Fruit fly (Drosophila melanogaster): ENCODE measurements around the gene CG12111.

CG12111 gene

DNA sequence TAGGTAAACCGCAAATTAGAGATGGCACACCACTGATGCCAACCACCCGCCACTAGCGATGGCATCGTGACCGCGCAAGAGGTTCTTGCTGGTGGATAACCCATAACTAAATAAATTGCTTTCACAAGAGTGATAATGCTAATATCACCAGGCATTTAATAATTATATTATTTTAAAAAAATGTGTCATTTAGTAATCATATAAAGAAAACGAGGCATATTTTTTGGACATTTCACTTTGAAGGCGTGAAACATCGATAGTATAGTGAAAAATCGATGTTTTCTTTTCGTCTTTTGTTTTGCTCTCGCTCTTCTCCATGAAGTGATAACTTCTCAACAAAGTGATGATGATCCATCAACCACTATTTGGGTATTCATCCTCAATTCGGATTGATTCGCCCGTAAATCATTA lies 12.0 kb downstream of the CG12111 start, which contains the start of gene IntS4 (continued):
- TF ChIP-seq Mad (GFP tag; optimal IDR thresholded peaks at IDR 0.05) (peak; percentile 46), CG2120 (GFP tag; optimal IDR thresholded peaks at IDR 0.05) (peak; percentile 79), dati (GFP tag; IDR thresholded peaks at IDR 0.05) (no peak), CG2199 (GFP tag; IDR thresholded peaks at IDR 0.05) (no peak), Optix (GFP tag; IDR thresholded peaks at IDR 0.05) (no peak), ato (GFP tag; IDR thresholded peaks at IDR 0.05; ENCODE audit: partially characterized antibody) (peak; percentile 66), pho (GFP tag; optimal IDR thresholded peaks at IDR 0.05) (peak; percentile 14), kay (GFP tag; optimal IDR thresholded peaks at IDR 0.05) (peak; percentile 43), Dp (GFP tag; optimal IDR thresholded peaks at IDR 0.05) (peak; percentile 22), CG10959 (GFP tag; IDR thresholded peaks at IDR 0.05) (peak; percentile 42; the same call in 1 of the 2 replicates), CkIIα-i1 (GFP tag; IDR thresholded peaks at IDR 0.05) (no peak), tin (GFP tag; optimal IDR thresholded peaks at IDR 0.05) (peak; percentile 66), Antp (GFP tag; optimal IDR thresholded peaks at IDR 0.05) (peak; percentile 12), az2 (GFP tag; optimal IDR thresholded peaks at IDR 0.05) (peak; percentile 59), Asciz (GFP tag; optimal IDR thresholded peaks at IDR 0.05) (no peak), ems (GFP tag; optimal IDR thresholded peaks at IDR 0.05) (peak; percentile 46), Hmx (GFP tag; optimal IDR thresholded peaks at IDR 0.05) (no peak), sna (GFP tag; IDR thresholded peaks at IDR 0.05; ENCODE audit: partially characterized antibody) (peak; percentile 95), ac (GFP tag; optimal IDR thresholded peaks at IDR 0.05) (no peak), CG10366 (GFP tag; IDR thresholded peaks at IDR 0.05) (peak; percentile 59), ase (GFP tag; IDR thresholded peaks at IDR 0.05) (peak; percentile 51; the same call in 1 of the 3 replicates), Atf6 (GFP tag; IDR thresholded peaks at IDR 0.05) (peak; percentile 38; the same call in 1 of the 2 replicates), Dek (tag; optimal IDR thresholded peaks at IDR 0.05) (peak; percentile 61), CG7745 (tag; optimal IDR thresholded peaks at IDR 0.05) (no peak), Elba2 (GFP tag; optimal IDR thresholded peaks at IDR 0.05) (no peak), CG3163 (GFP tag; optimal IDR thresholded peaks at IDR 0.05) (no peak), CG2116 (GFP tag; optimal IDR thresholded peaks at IDR 0.05) (peak; percentile 71), CG5245 (GFP tag; optimal IDR thresholded peaks at IDR 0.05) (peak; percentile 4), CG17829 (tag; optimal IDR thresholded peaks at IDR 0.05) (peak; percentile 78), CG5180 (GFP tag; optimal IDR thresholded peaks at IDR 0.05) (no peak), hkb (optimal IDR thresholded peaks at IDR 0.05) (no peak), hkb (GFP tag; IDR thresholded peaks at IDR 0.05) (peak; percentile 34; the same call in 1 of the 2 replicates), Usf (GFP tag; optimal IDR thresholded peaks at IDR 0.05) (peak; percentile 26), CG18262 (tag; optimal IDR thresholded peaks at IDR 0.05) (peak; percentile 64), Sox100B (GFP tag; optimal IDR thresholded peaks at IDR 0.05) (peak; percentile 42), CG15073 (GFP tag; optimal IDR thresholded peaks at IDR 0.05) (no peak), bowl (GFP tag; IDR thresholded peaks at IDR 0.05) (no peak), Spps (tag; optimal IDR thresholded peaks at IDR 0.05) (no peak), Gsc (GFP tag; IDR thresholded peaks at IDR 0.05) (no peak), nom (GFP tag; optimal IDR thresholded peaks at IDR 0.05) (peak; percentile 21), h (optimal IDR thresholded peaks at IDR 0.05) (no peak), Hmr (GFP tag; optimal IDR thresholded peaks at IDR 0.05) (no peak), CG14050 (GFP tag; IDR thresholded peaks at IDR 0.05) (no peak), CG3726 (GFP tag; IDR thresholded peaks at IDR 0.05) (no peak), mam (GFP tag; optimal IDR thresholded peaks at IDR 0.05) (peak; percentile 61), Sox102F (GFP tag; optimal IDR thresholded peaks at IDR 0.05) (no peak), grau (tag; optimal IDR thresholded peaks at IDR 0.05) (peak; percentile 72), CG7271 (tag; optimal IDR thresholded peaks at IDR 0.05) (peak; percentile 26), Ptx1 (GFP tag; IDR thresholded peaks at IDR 0.05) (peak; percentile 78), zf30C (GFP tag; optimal IDR thresholded peaks at IDR 0.05) (no peak), CG4707 (GFP tag; optimal IDR thresholded peaks at IDR 0.05) (no peak), bsh (GFP tag; optimal IDR thresholded peaks at IDR 0.05) (peak in 1 of 2 experiments; percentile 48)

Data from whole organism, embryonic.